Worm (Caenorhabditis elegans) whole organism, L2 larva: ENCODE measurements around the gene K09E2.1.

Experiments used
- R02D3.7 ChIP-seq: fragments of 150-350 bp; optimal IDR thresholded peaks from 2 replicates; lab custom pipeline; 2014; ENCODE audit warnings: missing biosample characterization, missing genetic modification characterization
- skn-1 ChIP-seq: sonication (generic microtip); optimal IDR thresholded peaks from 2 replicates; lab custom pipeline; 2017; ENCODE audit warnings: missing biosample characterization, missing genetic modification characterization

DNA sequence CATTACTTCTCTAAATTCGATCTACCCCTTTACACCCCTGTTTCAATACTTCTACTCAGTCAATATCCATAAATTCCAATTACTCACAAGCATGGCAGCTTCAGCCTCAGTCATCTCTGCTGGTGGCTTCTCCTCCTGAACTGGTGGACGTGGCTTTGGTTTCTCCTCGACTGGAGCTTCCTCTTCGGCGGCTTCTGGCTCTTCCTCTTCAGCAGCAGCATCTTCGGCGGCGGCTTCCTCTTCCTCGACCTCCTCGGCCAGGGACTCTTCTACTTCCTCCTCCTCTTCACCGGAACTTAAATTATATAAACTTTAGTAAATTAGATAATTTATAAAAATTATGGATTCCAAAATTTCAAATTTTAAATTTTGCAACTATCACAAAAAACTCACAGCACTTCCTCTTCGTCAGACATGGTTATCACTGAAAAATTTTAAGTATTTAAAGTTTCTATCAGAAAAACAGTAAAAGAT is 41.5 kb downstream of the K09E2.1 start, which contains the start of gene tnt-2:
- TF ChIP-seq skn-1 (tag; lab: Kevin White, UChicago) (no peak), R02D3.7 (tag; lab: Kevin White, UChicago) (no peak)
